Fruit fly (Drosophila melanogaster) whole organism, wandering third instar larva: ENCODE results near the gene ndl.

Experiments
- Abd-B ChIP-seq: fragments of >200 bp; optimal IDR thresholded peaks from 2 replicates; lab custom pipeline; 2017; ENCODE audit warnings: missing biosample characterization, missing genetic modification characterization
- CG32264 ChIP-seq: fragments of 200-800 bp; sonication (Bioruptor generic); optimal IDR thresholded peaks from 2 replicates; lab custom pipeline; 2016; ENCODE audit warnings: missing biosample characterization, missing genetic modification characterization
- CG9705 ChIP-seq: fragments of 200-800 bp; sonication (Bioruptor generic); optimal IDR thresholded peaks from 2 replicates; lab custom pipeline; 2018; ENCODE audit warnings: missing biosample characterization, mild to moderate bottlenecking, missing genetic modification characterization
- Dif ChIP-seq: fragments of 200-275, 200-300 bp; sonication (Bioruptor generic); optimal IDR thresholded peaks from 2 replicates; lab custom pipeline; 2018; ENCODE audit warnings: missing biosample characterization, missing genetic modification characterization; ENCODE audit not compliant: partially characterized antibody
- GATAd ChIP-seq: sonication (Bioruptor generic); optimal IDR thresholded peaks from 2 replicates; lab custom pipeline; 2016; ENCODE audit warnings: missing biosample characterization, missing genetic modification characterization
- HLH106 ChIP-seq: fragments of 200-800 bp; optimal IDR thresholded peaks from 3 replicates; lab custom pipeline; 2019; ENCODE audit warnings: missing biosample characterization, mild to moderate bottlenecking, missing genetic modification characterization, moderate library complexity
- Hr78 ChIP-seq: fragments of >200 bp; optimal IDR thresholded peaks from 2 replicates; lab custom pipeline; 2017; ENCODE audit warnings: missing biosample characterization, missing genetic modification characterization
- Jra ChIP-seq: sonication (Bioruptor generic); optimal IDR thresholded peaks from 2 replicates; lab custom pipeline; 2016; ENCODE audit warnings: missing biosample characterization, missing genetic modification characterization
- Mio ChIP-seq: sonication (Bioruptor generic); optimal IDR thresholded peaks from 2 replicates; lab custom pipeline; 2016; ENCODE audit warnings: missing biosample characterization, missing genetic modification characterization
- Myc ChIP-seq: fragments of >200 bp; optimal IDR thresholded peaks from 2 replicates; lab custom pipeline; 2017
- N ChIP-seq: fragments of >200 bp; optimal IDR thresholded peaks from 2 replicates; lab custom pipeline; 2018; ENCODE audit warnings: missing biosample characterization, missing external identifiers, missing genetic modification characterization
- OdsH ChIP-seq: fragments of 200-800 bp; sonication (Bioruptor generic); optimal IDR thresholded peaks from 2 replicates; lab custom pipeline; 2016; ENCODE audit warnings: missing biosample characterization, mild to moderate bottlenecking, missing genetic modification characterization
- Rel ChIP-seq, 2 experiments: fragments of 200-800 bp; sonication (Bioruptor generic) in 1 of 2; optimal IDR thresholded peaks; 2 replicates in 1 of 2; 3 replicates in 1 of 2; lab custom pipeline; 2016 to 2019; ENCODE audit warnings: mild to moderate bottlenecking in 2 of 2, missing biosample characterization in 2 of 2, missing genetic modification characterization in 2 of 2, moderate library complexity in 1 of 2
- Sp1 ChIP-seq: fragments of 200-800 bp; sonication (Bioruptor generic); optimal IDR thresholded peaks from 3 replicates; lab custom pipeline; 2019; ENCODE audit warnings: missing biosample characterization, mild to moderate bottlenecking, missing genetic modification characterization, moderate library complexity
- Vsx2 ChIP-seq: fragments of 200-300, 225-300 bp; sonication (Bioruptor generic); optimal IDR thresholded peaks from 2 replicates; lab custom pipeline; 2018; ENCODE audit warnings: missing biosample characterization, missing genetic modification characterization; ENCODE audit not compliant: partially characterized antibody
- br ChIP-seq: fragments of 200-800 bp; sonication (Bioruptor generic); optimal IDR thresholded peaks from 2 replicates; lab custom pipeline; 2016; ENCODE audit warnings: missing biosample characterization, missing genetic modification characterization
- brk ChIP-seq: fragments of 200-800 bp; sonication (Bioruptor generic); optimal IDR thresholded peaks from 2 replicates; lab custom pipeline; 2016; ENCODE audit warnings: missing biosample characterization, mild to moderate bottlenecking, missing genetic modification characterization
- dl ChIP-seq, 2 experiments: fragments of 175-275, 200-275 bp in 1 of 2; fragments of 200-275 bp in 1 of 2; sonication (Bioruptor generic); optimal IDR thresholded peaks; lab custom pipeline; 2018; ENCODE audit warnings: mild to moderate bottlenecking in 2 of 2, missing biosample characterization in 2 of 2, missing genetic modification characterization in 2 of 2, moderate library complexity in 2 of 2; ENCODE audit not compliant: partially characterized antibody in 2 of 2, insufficient read depth in 1 of 2
- ey ChIP-seq: fragments of 200-800 bp; sonication (Bioruptor generic); optimal IDR thresholded peaks from 2 replicates; lab custom pipeline; 2016; ENCODE audit warnings: missing biosample characterization, missing genetic modification characterization
- foxo ChIP-seq, 2 experiments: fragments of 200-800 bp; sonication (Bioruptor generic); optimal IDR thresholded peaks; 2 replicates in 1 of 2; 3 replicates in 1 of 2; lab custom pipeline; 2016 to 2017; ENCODE audit warnings: missing biosample characterization in 2 of 2, missing genetic modification characterization in 2 of 2
- fru ChIP-seq: fragments of 200-800 bp; sonication (Bioruptor generic); optimal IDR thresholded peaks from 3 replicates; lab custom pipeline; 2016; ENCODE audit warnings: missing biosample characterization, mild to moderate bottlenecking, missing genetic modification characterization
- jim ChIP-seq: fragments of 175-275, 200-325 bp; sonication (Bioruptor generic); optimal IDR thresholded peaks from 2 replicates; lab custom pipeline; 2016; ENCODE audit warnings: missing biosample characterization, mild to moderate bottlenecking, missing genetic modification characterization
- lola ChIP-seq: fragments of >200 bp; optimal IDR thresholded peaks from 2 replicates; lab custom pipeline; 2017; ENCODE audit warnings: missing biosample characterization, missing genetic modification characterization
- psq ChIP-seq: fragments of 200-800 bp; sonication (Bioruptor generic); optimal IDR thresholded peaks from 3 replicates; lab custom pipeline; 2017; ENCODE audit warnings: missing biosample characterization, mild to moderate bottlenecking, missing genetic modification characterization, moderate library complexity
- rgr ChIP-seq: fragments of 200-800 bp; sonication (Bioruptor generic); optimal IDR thresholded peaks from 3 replicates; lab custom pipeline; 2016; ENCODE audit warnings: missing biosample characterization, mild to moderate bottlenecking, missing genetic modification characterization
- sage ChIP-seq: fragments of 200-800 bp; sonication (Bioruptor generic); optimal IDR thresholded peaks from 2 replicates; lab custom pipeline; 2016; ENCODE audit warnings: missing biosample characterization, mild to moderate bottlenecking, missing genetic modification characterization
- sv ChIP-seq: fragments of 200-800 bp; sonication (Bioruptor generic); optimal IDR thresholded peaks from 3 replicates; lab custom pipeline; 2016; ENCODE audit warnings: missing biosample characterization, missing genetic modification characterization
- tai ChIP-seq: sonication (Bioruptor generic); optimal IDR thresholded peaks from 2 replicates; lab custom pipeline; 2016; ENCODE audit warnings: missing biosample characterization, missing genetic modification characterization
- usp ChIP-seq: fragments of >200 bp; optimal IDR thresholded peaks from 2 replicates; lab custom pipeline; 2017; ENCODE audit warnings: missing biosample characterization, missing genetic modification characterization
- woc ChIP-seq: sonication (Bioruptor generic); optimal IDR thresholded peaks from 2 replicates; lab custom pipeline; 2016; ENCODE audit warnings: missing biosample characterization, mild to moderate bottlenecking, missing genetic modification characterization

ndl gene

DNA sequence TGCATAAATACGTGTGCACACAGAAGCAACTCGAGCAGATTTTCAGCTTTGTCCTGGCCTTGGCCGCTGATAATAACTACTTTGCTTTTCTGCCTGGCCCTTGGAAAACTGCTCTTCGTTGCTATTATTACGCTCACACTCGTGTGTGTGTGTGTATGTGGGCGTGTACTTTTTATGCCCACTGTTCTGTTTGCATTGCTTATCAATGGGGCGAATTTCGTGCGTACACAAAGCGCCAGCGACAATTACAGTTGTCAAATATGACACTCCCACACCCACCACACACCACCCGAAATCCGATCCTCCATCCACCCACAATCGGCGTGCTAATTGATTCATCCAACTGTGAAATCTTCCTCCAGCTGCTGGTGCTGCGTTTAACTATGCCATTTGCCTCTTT lies 9.5 kb upstream of the ndl start:
- TF ChIP-seq sage (GFP tag; lab: Kevin White, UChicago) = no peak
- TF ChIP-seq Sp1 (GFP tag; lab: Kevin White, UChicago) = no peak
- no peak for TF ChIP-seq dl (GFP tag; optimal IDR thresholded peaks at IDR 0.05; lab: Kevin White, UChicago; ENCODE audit: insufficient read depth in 1 of 2, partially characterized antibody in 2 of 2)
- TF ChIP-seq Jra = no peak
- no peak for TF ChIP-seq fru (GFP tag; lab: Kevin White, UChicago)
- no peak for TF ChIP-seq jim (GFP tag; lab: Kevin White, UChicago)
- TF ChIP-seq N (GFP tag; lab: Kevin White, UChicago) = no peak
- TF ChIP-seq Mio (GFP tag; lab: Kevin White, UChicago) = no peak

DNA sequence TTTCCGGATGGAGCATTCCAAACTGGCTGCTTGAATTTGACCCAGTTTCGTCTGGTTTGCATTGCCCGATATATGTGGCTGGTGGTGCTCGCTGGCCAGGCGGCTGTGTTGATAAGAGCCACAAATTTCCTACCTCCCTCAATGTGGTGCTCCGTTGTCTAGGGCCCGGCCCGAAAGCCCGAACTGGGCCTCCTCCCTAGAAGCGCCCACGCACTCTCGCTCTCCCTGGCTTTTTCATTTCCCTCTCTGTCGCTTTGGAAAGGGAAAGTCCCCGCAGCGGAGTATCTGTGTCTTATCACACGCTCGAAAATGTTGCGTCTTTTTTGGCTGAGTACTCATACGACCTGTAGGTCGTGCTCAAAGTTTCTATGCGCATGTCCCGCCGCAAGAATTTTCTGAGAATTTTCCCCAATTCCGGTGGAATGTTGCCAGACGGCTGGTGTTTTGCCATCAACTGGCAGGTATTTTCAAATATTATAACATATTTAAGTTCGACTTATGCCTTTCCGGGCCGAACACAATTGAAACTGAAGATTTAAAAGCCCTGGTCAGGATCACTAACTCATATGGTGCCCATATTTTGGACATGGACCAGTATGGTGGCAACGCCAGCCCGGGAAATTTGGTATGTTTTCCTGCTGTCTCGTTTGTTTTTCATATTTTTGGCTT lies 5.9 kb upstream of the ndl start, which contains the start of gene axed:
TSS of gene axed (plus strand) at position 442 of the 669 bp plus-strand sequence.
- no peak for TF ChIP-seq br (GFP tag; lab: Kevin White, UChicago)
- TF ChIP-seq Rel (GFP tag; optimal IDR thresholded peaks at IDR 0.05; lab: Kevin White, UChicago) = no peak
- peak; percentile 27 for TF ChIP-seq Rel (tag; optimal IDR thresholded peaks at IDR 0.05; lab: Kevin White, UChicago)
- TF ChIP-seq Myc (lab: Kevin White, UChicago) = no peak
- TF ChIP-seq, all 38 proteins: peak for 1

DNA sequence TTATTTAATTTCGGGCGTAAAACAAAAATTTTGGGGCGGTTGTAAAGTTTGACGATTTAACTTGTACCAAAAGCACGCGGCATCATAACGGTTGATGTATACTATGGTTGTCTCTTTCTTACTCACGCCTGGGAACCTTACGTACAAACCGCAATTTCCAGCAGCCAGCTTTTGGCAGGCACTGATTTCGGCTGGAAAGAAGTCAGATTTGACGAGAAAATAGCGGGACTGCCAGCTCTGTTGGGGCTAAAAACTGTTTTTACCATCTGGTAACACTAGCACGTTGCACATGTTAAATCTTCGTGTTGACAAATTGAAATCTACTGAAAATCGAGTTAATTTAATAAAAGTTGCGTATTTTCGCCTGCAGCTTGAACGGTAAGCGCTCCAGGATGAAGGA lies 2.8 kb upstream of the ndl start, which contains the start of gene zpg:
TSS of gene zpg (minus strand) at position 108 of the 400 bp plus-strand sequence.
- no peak for TF ChIP-seq psq
- no peak for TF ChIP-seq N (GFP tag; lab: Kevin White, UChicago)
- TF ChIP-seq sage (GFP tag; lab: Kevin White, UChicago) = no peak
- TF ChIP-seq Vsx2 = peak; percentile 62
- TF ChIP-seq sv = no peak
- TF ChIP-seq Dif = peak; percentile 81
- TF ChIP-seq Myc (lab: Kevin White, UChicago) = peak; percentile 92
- no peak for TF ChIP-seq GATAd (GFP tag; lab: Kevin White, UChicago)
- peak in 1 of 2 experiments; percentile 9 for TF ChIP-seq dl (GFP tag; optimal IDR thresholded peaks at IDR 0.05; lab: Kevin White, UChicago; ENCODE audit: insufficient read depth in 1 of 2, partially characterized antibody in 2 of 2)

DNA sequence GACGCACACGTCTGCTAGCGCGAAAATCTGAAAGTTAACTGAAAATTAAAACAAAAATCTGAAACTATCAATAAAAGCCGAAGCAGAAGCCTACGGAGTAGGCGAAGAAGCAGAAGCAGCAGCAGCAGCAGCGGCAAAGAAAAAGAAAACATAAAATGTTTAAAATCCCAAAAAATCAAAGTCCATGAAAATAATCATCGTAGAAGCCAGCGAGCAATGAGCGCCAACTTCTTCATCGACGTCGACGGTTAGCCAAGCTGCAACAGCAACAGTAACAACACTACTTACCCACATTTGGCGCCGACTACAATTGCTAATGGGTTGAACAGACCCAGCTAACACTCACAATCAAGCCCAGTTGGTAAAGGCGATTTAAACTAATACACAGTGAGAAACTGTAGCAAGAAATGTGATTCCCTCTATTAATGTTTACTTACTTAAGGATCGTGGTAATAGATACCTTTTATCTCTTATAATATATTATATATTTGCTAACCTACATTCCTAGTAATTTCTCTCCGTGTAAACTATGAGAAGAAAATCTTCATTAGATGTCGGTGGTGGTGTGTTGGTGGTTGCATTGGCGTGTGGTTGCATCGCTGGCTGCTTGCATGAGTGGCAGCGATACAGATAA lies 13.6 kb downstream of the ndl start, which contains the start of gene jv:
TSS of gene jv (minus strand) at position 51 of the 634 bp plus-strand sequence.
- TF ChIP-seq CG32264 (GFP tag; lab: Kevin White, UChicago) (no peak), sage (GFP tag; lab: Kevin White, UChicago) (no peak), psq (no peak), CG9705 (GFP tag; lab: Kevin White, UChicago) (no peak), brk (GFP tag; lab: Kevin White, UChicago) (no peak), Sp1 (GFP tag; lab: Kevin White, UChicago) (no peak), woc (GFP tag; lab: Kevin White, UChicago) (no peak), lola (GFP tag; lab: Kevin White, UChicago) (no peak), br (GFP tag; lab: Kevin White, UChicago) (no peak), sv (no peak), usp (no peak), rgr (no peak), ey (GFP tag; lab: Kevin White, UChicago) (no peak), Abd-B (GFP tag; lab: Kevin White, UChicago) (no peak), Myc (lab: Kevin White, UChicago) (no peak), foxo (GFP tag; optimal IDR thresholded peaks at IDR 0.05; lab: Kevin White, UChicago) (no peak), OdsH (GFP tag; lab: Kevin White, UChicago) (no peak), jim (GFP tag; lab: Kevin White, UChicago) (no peak), HLH106 (tag; lab: Kevin White, UChicago) (no peak)

DNA sequence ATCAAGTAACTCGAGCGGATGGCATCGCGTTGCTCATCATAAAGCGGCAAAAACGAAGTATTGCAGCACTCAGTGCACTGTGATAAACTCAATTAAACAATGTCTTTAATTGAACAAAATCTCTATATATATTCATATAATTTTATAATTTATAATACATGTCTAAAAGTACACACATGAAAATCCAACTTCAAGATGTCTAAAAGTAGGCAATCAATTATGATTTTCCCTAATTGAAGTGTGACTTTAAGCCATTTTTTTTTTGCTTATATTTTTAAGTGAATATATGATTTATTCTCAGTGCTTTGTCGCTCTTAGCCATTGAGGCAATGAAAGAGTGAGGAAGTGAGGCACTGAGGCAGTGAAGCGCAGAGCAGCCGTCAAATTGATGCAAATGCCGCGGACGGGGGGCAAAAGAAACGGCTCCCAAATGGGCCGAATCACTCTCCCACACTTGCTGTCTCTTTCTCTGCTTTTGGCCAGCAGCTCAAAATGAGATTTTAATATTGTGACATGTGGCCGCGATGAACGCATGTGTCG lies 25.8 kb downstream of the ndl start:
- TF ChIP-seq N (GFP tag; lab: Kevin White, UChicago) (no peak), Rel (GFP tag; optimal IDR thresholded peaks at IDR 0.05; lab: Kevin White, UChicago) (no peak), Rel (tag; optimal IDR thresholded peaks at IDR 0.05; lab: Kevin White, UChicago) (no peak), woc (GFP tag; lab: Kevin White, UChicago) (no peak), tai (no peak), jim (GFP tag; lab: Kevin White, UChicago) (no peak), br (GFP tag; lab: Kevin White, UChicago) (no peak), HLH106 (tag; lab: Kevin White, UChicago) (no peak), Vsx2 (no peak), Hr78 (no peak)
